Worm (Caenorhabditis elegans) whole organism, L4/young adult: Measurements from ENCODE around the gene Y62F5A.10.

Source experiments
- W03F9.2 ChIP-seq: fragments of 150-350 bp; optimal IDR thresholded peaks from 2 replicates; lab custom pipeline; 2014; ENCODE audit warnings: missing biosample characterization, missing genetic modification characterization
- dao-5 ChIP-seq: sonication (generic microtip); optimal IDR thresholded peaks from 2 replicates; lab custom pipeline; 2016; ENCODE audit warnings: missing genotype, missing genetic modification characterization, moderate library complexity, missing compliant biosample characterization
- him-1 ChIP-seq: sonication (generic microtip); optimal IDR thresholded peaks from 2 replicates; lab custom pipeline; 2016; ENCODE audit warnings: missing genotype, missing genetic modification reagents, missing genetic modification characterization, missing compliant biosample characterization

Gene Y62F5A.10

DNA sequence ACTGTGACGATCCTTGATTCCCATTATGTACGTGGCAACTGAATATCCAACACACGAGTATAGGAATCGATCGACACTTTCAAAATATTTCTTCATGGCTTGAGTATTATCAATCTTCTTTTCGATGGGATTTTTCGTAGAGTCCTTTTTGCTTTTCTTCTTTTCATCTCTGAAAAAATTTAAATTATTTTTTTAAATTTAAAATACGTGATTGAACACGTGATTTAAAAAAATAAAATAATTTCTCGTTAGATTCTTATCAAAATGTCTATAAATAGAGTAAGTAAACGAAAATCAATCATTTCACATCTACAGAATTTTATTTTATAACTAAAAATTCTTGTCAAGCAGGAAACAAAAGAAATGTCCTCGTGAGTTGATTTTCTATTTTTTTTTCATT lies at the start of gene Y62F5A.10:
Y62F5A.10 (plus strand) TSS at position 301 of the 400 bp plus-strand sequence.
- TF ChIP-seq dao-5 (tag; lab: Kevin White, UChicago): no peak
- TF ChIP-seq him-1 (tag; lab: Kevin White, UChicago): no peak
- TF ChIP-seq W03F9.2 (tag; lab: Kevin White, UChicago): no peak

DNA sequence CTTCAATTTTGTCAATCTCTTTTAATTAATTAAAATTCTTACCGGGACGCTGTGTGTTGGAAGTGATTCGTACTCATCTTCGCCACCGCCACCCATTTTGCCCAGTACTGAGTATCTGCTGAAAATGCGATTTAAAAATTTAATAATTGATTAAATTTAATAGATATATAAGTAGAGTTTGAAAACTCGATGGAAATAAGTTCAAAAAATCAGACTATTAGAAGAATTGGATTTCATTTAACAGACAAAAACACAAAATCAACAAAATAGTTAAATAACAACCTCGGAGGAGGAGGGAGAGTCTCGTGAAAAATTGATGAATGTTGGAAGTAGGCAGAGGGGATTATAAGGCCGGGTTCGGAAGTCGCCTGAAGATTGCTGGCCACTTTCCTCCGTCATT lies 49.5 kb upstream of the Y62F5A.10 start, which contains the start of gene mfn-1:
mfn-1 (minus strand) TSS at position 101 of the 400 bp plus-strand sequence.
- TF ChIP-seq W03F9.2 (tag; lab: Kevin White, UChicago) (no peak), him-1 (tag; lab: Kevin White, UChicago) (no peak), dao-5 (tag; lab: Kevin White, UChicago) (no peak)

DNA sequence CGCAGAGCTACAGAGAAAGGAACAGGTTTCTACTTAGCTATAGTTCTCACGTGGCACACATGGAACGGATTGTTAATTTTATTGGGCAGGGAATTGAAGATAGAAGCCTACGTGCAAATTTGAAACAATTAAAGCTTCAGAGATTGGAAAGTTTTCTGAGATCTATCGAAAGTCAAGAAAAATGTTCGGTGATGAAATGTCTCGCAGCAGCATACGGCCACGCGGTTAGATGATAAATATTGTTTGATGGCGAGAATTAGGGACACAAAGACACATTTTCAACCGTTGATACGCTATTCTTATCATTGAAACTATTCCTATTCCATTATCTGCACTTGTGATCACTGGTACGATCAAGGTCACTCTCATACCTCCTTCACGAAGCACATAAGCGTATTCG lies 48.9 kb upstream of the Y62F5A.10 start:
- no peak for TF ChIP-seq W03F9.2 (tag; lab: Kevin White, UChicago)
- TF ChIP-seq him-1 (tag; lab: Kevin White, UChicago): no peak
- no peak for TF ChIP-seq dao-5 (tag; lab: Kevin White, UChicago)

DNA sequence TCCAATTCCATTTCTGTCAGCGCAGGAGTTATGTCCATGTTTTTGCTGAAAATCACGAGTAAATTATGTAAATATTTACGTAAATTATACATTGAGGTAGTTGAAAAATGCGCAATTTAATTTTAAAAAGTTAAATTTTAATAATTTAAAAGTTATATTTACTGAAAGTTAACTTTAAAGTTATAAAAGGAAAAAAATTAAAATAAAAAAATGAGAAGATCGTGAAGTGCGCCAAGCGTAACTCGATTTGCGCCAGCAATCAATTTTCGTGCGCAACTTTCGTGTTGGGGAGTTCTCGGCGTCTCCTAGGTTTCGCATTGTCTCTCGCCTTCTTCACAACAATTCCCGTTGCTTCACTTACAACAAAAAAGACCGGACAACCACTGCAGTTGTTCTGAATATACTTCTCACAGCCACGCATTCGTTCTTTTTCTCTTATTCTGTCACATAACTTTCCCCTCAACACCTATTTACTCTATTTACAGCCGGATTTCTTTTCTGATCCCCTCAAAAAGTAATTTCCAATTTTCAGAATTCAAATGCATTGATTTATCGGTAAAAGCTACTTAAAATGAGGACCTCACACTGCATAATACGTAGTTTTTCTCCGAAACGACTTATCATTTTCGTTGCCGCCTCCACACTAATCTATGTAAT lies 47.7 kb upstream of the Y62F5A.10 start, which contains the start of the genes metl-1 and W02B12.11:
metl-1 (minus strand) TSS at position 51 of the 657 bp plus-strand sequence.
W02B12.11 (plus strand) TSS at position 337 of the 657 bp plus-strand sequence.
- TF ChIP-seq him-1 (tag; lab: Kevin White, UChicago) (peak; percentile 38), W03F9.2 (tag; lab: Kevin White, UChicago) (peak; percentile 85), dao-5 (tag; lab: Kevin White, UChicago) (no peak)

DNA sequence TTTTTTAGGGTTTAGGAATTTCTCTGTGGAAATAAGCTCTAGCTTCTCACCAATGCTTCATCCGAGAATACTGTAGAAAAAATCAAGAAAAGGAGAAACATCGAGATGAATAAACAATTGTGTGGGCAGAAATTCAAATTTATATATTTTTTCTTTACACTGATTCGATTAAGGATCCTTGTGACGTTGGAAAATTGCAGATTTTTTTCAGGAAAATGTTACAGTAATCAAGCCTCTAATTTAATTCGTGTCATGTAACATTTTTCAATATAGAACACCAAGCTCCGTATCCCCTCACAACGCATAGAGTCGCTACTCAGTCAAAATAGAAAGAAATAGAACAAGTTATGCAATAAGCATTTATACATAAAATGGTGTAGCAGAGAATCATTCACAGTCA lies 45.0 kb upstream of the Y62F5A.10 start, which contains the start of gene W02B12.16:
W02B12.16 (minus strand) TSS at position 101 of the 400 bp plus-strand sequence.
- no peak for TF ChIP-seq him-1 (tag; lab: Kevin White, UChicago)
- TF ChIP-seq dao-5 (tag; lab: Kevin White, UChicago): no peak
- no peak for TF ChIP-seq W03F9.2 (tag; lab: Kevin White, UChicago)

DNA sequence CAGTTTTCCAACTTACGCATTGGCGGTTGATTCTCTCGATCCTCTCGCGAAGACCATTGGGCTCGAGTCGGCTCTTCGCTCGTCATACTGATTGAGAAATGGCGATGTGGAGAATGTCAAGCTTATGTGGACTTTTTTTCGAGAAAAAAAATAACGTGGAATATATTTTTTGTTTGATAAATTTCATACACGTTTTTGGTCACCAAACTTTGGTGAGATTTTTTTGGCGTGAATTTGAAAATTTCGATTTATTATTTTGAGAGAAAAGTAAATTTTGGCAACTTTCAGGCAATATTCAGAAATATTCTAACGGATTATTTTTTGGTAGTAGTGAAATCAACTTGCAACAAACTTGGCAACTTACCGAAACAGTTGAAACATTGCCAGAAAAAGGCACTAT lies 42.3 kb upstream of the Y62F5A.10 start, which contains the start of gene W02B12.12:
W02B12.12 (minus strand) TSS at position 101 of the 400 bp plus-strand sequence.
- TF ChIP-seq him-1 (tag; lab: Kevin White, UChicago): no peak
- TF ChIP-seq dao-5 (tag; lab: Kevin White, UChicago): no peak
- TF ChIP-seq W03F9.2 (tag; lab: Kevin White, UChicago): no peak

DNA sequence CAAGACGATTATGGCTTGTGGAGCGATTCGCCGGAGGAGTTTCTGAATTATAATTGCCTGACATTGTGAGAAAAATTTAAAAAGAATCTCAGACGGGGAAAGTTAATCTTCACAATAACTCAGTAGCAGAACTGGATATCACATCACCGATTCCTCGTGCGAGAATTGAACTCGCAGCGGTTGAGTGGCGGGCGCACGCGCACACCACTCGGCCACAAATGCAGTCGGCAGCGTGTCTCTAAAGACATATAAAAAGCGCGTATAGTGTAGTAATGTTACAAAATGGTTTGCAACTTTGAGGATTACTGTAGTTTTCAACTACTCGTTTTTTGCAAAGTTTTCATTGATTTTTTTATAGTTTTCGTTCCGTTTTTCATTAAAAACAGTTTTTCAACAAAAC lies 36.8 kb upstream of the Y62F5A.10 start:
- TF ChIP-seq W03F9.2 (tag; lab: Kevin White, UChicago) (peak; percentile 84), dao-5 (tag; lab: Kevin White, UChicago) (peak; percentile 85), him-1 (tag; lab: Kevin White, UChicago) (peak; percentile 60)

DNA sequence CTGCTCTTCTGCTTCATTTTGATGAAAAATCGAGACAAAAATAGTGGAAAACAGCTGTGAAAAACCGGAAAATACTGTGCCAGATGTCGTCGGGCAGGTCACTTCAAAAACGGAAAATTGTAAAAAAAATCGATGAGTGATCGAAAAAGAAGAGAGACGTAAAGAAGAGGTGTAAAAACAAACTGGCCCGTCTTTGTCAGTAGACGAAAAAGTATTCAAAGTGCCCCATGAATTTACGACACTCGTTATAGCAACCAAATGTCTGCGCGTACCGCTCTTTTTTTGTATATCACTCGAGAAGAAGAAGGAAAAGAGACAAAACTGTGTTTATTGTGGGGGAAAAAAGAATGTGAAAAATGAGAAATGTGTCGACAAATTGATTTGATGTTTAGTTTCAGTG lies 36.2 kb upstream of the Y62F5A.10 start, which contains the start of gene twk-5:
twk-5 (minus strand) TSS at position 101 of the 400 bp plus-strand sequence.
- TF ChIP-seq W03F9.2 (tag; lab: Kevin White, UChicago) (no peak), him-1 (tag; lab: Kevin White, UChicago) (no peak), dao-5 (tag; lab: Kevin White, UChicago) (no peak)

DNA sequence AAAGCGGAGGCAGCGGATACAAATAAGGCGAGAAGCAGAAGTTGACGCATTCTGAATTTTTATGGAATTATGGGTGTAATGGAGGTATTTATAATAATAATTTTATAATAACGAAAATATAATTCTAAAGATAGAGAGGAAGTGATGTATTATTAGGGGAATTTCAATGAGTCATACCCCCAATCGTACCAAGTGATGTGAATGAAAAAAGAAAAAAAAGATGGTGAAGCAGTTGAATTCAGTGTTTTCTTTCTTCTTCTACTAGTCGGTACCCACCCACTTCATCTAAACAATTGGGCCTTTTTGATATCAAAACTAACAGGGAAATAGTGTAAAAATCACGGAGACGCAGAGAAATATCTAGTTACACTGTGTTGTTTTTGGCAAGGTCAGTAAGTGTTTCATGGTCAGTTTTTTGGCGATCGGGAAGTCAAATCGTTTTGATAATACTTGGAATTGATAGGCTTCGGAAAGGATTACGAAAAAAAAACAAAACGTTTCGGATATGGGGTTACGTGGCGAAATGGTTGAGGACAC lies 34.6 kb upstream of the Y62F5A.10 start, which contains the start of gene ttr-18:
ttr-18 (minus strand) TSS at position 51 of the 537 bp plus-strand sequence.
- TF ChIP-seq him-1 (tag; lab: Kevin White, UChicago): no peak

DNA sequence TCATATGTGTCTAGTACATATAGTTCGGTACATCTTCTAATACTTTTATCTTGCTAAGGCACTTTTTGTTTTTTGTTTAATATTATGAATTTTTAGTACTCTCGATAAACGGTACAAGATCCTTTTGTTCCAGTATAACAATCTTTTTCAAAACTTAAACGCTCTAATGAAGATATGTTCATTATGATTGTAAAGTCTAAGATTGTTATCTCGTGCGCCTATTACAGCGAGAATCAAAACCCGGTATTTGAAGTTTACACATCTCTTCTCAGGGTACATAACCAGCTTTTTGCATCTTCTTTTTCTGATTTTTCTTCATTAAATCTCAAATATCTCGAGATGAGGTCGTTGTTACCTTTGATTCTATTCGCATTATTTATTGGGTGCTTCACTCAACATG lies 33.4 kb upstream of the Y62F5A.10 start, which contains the start of gene B0334.13:
B0334.13 (plus strand) TSS at position 301 of the 400 bp plus-strand sequence.
- no peak for TF ChIP-seq dao-5 (tag; lab: Kevin White, UChicago)
- TF ChIP-seq him-1 (tag; lab: Kevin White, UChicago): no peak
- no peak for TF ChIP-seq W03F9.2 (tag; lab: Kevin White, UChicago)

DNA sequence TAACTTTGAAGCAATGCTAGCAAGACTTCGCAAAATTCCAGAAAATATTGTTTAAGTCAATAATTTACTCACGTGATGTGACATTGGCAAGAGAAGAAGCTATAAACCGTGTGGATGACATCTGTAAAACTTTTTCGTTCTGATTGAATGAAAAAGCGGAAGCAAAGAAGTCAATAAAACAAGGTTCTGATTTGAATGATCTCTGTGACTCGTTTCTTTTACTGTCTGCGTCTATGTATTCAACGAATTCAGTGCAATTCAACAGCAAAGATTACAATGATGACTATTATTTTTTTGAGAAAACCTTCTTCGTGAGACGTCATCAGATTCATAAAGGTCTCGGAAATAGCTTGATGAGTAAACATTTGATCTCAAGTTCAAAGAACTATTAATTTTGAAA lies 28.6 kb upstream of the Y62F5A.10 start, which contains the start of gene hacl-1:
hacl-1 (minus strand) TSS at position 121 of the 400 bp plus-strand sequence.
- TF ChIP-seq him-1 (tag; lab: Kevin White, UChicago): no peak
- TF ChIP-seq dao-5 (tag; lab: Kevin White, UChicago): no peak
- TF ChIP-seq W03F9.2 (tag; lab: Kevin White, UChicago): no peak

DNA sequence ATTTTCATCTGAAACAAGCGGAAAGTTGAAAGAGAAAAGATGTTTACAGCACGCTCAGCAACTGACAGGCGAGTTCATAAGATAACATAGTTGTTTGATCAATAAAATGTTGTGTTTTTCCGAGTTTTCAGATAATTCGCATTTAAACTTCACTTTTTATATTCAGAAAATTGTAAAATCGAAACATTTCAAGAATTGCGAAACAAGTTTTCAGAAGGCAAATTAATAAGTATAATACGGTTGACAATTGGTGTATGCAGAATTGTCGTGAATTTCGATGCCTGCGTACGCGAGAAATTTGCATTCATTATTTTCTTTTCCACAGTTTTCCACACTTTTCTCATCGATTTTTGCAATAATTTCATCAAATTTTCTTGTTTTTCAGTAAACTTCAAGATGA lies 26.1 kb upstream of the Y62F5A.10 start, which contains the start of the genes ooc-3 and B0334.4:
ooc-3 (minus strand) TSS at position 15 of the 400 bp plus-strand sequence.
B0334.4 (plus strand) TSS at position 386 of the 400 bp plus-strand sequence.
- TF ChIP-seq W03F9.2 (tag; lab: Kevin White, UChicago) (no peak), dao-5 (tag; lab: Kevin White, UChicago) (no peak), him-1 (tag; lab: Kevin White, UChicago) (no peak)

DNA sequence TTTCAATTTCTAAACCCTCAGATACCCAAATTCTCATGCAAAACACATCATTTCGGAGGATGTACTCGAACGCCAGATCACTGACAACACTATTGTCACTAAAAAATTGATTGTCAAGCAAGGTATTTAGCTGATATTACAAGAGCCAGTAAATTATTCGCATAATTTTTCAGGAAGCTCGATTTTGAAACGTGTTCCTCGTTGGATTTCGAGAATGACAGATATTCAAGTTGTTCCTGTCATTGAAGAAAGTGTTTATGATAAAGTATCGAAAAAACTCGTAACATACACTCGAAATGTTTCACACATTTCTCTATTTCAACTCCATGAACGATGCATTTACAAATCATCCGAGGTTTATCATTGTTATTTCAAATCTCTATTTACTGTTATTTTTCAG lies 25.6 kb upstream of the Y62F5A.10 start:
- TF ChIP-seq him-1 (tag; lab: Kevin White, UChicago) (no peak), dao-5 (tag; lab: Kevin White, UChicago) (no peak), W03F9.2 (tag; lab: Kevin White, UChicago) (no peak)
